Fruit fly (Drosophila melanogaster): ENCODE measurements around the gene CG17751.
A peak's percentile ranks its signal among the peaks of the same experiment; 100 is the strongest.

The CG17751 gene

DNA sequence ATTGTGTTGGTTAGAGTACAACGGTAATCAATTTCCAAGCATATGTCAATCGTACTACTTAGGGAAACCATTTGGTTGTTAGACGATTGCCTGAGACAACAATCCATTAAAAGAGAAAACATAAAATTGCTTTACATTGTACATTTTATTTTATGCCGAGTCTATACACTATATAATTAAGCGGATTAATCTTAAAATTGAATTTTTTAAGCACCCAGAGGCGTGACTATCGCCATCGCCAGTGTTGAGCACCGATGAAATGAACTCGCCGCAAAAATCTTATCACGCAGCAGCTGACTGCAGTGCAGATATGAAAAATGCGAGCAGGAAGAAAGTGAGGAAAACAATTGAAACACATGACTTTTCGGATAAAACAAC is 35.8 kb downstream of the CG17751 start (continued):
- TF ChIP-seq CG2120 (GFP tag; optimal IDR thresholded peaks at IDR 0.05): peak; percentile 27
- no peak for TF ChIP-seq HLHmδ (GFP tag; optimal IDR thresholded peaks at IDR 0.05)
- TF ChIP-seq ewg (GFP tag; optimal IDR thresholded peaks at IDR 0.05): no peak
- TF ChIP-seq cato (GFP tag; optimal IDR thresholded peaks at IDR 0.05; ENCODE audit: borderline replicate concordance): no peak
- TF ChIP-seq CG34376 (GFP tag; optimal IDR thresholded peaks at IDR 0.05): no peak
- no peak for TF ChIP-seq otp (GFP tag; IDR thresholded peaks at IDR 0.05)
- TF ChIP-seq odd (GFP tag; optimal IDR thresholded peaks at IDR 0.05): no peak
- TF ChIP-seq CG13775 (GFP tag; optimal IDR thresholded peaks at IDR 0.05): no peak
- TF ChIP-seq CTCF (GFP tag; optimal IDR thresholded peaks at IDR 0.05): no peak
- TF ChIP-seq CG10209 (GFP tag; optimal IDR thresholded peaks at IDR 0.05): no peak
- TF ChIP-seq CG6683 (GFP tag; optimal IDR thresholded peaks at IDR 0.05): no peak
- no peak for TF ChIP-seq ind (GFP tag; optimal IDR thresholded peaks at IDR 0.05)
- no peak for TF ChIP-seq nmo (GFP tag; optimal IDR thresholded peaks at IDR 0.05)
- TF ChIP-seq NK7.1 (GFP tag; optimal IDR thresholded peaks at IDR 0.05): no peak
- peak; percentile 39; the same call in 1 of the 2 replicates for TF ChIP-seq vvl (GFP tag; IDR thresholded peaks at IDR 0.05)
- no peak for TF ChIP-seq C15 (GFP tag; IDR thresholded peaks at IDR 0.05)
- TF ChIP-seq CG17361 (GFP tag; IDR thresholded peaks at IDR 0.05): peak; percentile 47; the same call in 1 of the 3 replicates
- TF ChIP-seq gsb-n (tag; optimal IDR thresholded peaks at IDR 0.05): no peak
- TF ChIP-seq pho (GFP tag; optimal IDR thresholded peaks at IDR 0.05): no peak
- TF ChIP-seq zfh1 (GFP tag; IDR thresholded peaks at IDR 0.05): peak; percentile 42; the same call in 1 of the 3 replicates
- no peak for TF ChIP-seq CG8765 (GFP tag; IDR thresholded peaks at IDR 0.05)
- TF ChIP-seq CG8359 (GFP tag; optimal IDR thresholded peaks at IDR 0.05; ENCODE audit: borderline replicate concordance): no peak
- TF ChIP-seq dm (GFP tag; optimal IDR thresholded peaks at IDR 0.05): no peak
- no peak for TF ChIP-seq sc (optimal IDR thresholded peaks at IDR 0.05)
- no peak for TF ChIP-seq sc (GFP tag; optimal IDR thresholded peaks at IDR 0.05)
- TF ChIP-seq Dbx (GFP tag; IDR thresholded peaks at IDR 0.05): peak; percentile 37; the same call in 1 of the 3 replicates
- no peak for TF ChIP-seq PHDP (tag; optimal IDR thresholded peaks at IDR 0.05)
- peak; percentile 59; the same call in 1 of the 2 replicates for TF ChIP-seq Rfx (GFP tag; IDR thresholded peaks at IDR 0.05)
- TF ChIP-seq CG31388 (GFP tag; optimal IDR thresholded peaks at IDR 0.05): no peak
- TF ChIP-seq seq (GFP tag; IDR thresholded peaks at IDR 0.05): no peak
- TF ChIP-seq Dfd (GFP tag; optimal IDR thresholded peaks at IDR 0.05): no peak
- peak; percentile 11; the same call in 1 of the 2 replicates for TF ChIP-seq CG10366 (GFP tag; IDR thresholded peaks at IDR 0.05)
- TF ChIP-seq chif (GFP tag; optimal IDR thresholded peaks at IDR 0.05): no peak
- TF ChIP-seq gcm2 (GFP tag; optimal IDR thresholded peaks at IDR 0.05): no peak
- TF ChIP-seq Nf-YA (GFP tag; IDR thresholded peaks at IDR 0.05): no peak
- TF ChIP-seq ssp (GFP tag; IDR thresholded peaks at IDR 0.05): no peak
- TF ChIP-seq mld (GFP tag; IDR thresholded peaks at IDR 0.05; ENCODE audit: partially characterized antibody): peak; percentile 67; the same call in 2 of the 3 replicates
- no peak for TF ChIP-seq slp2 (GFP tag; optimal IDR thresholded peaks at IDR 0.05)
- no peak for TF ChIP-seq CG9876 (GFP tag; optimal IDR thresholded peaks at IDR 0.05)
- TF ChIP-seq row (GFP tag; IDR thresholded peaks at IDR 0.05): peak; percentile 40; the same call in 2 of the 3 replicates
- TF ChIP-seq ash1 (GFP tag; optimal IDR thresholded peaks at IDR 0.05): no peak
- peak; percentile 16 for TF ChIP-seq bab2 (GFP tag; optimal IDR thresholded peaks at IDR 0.05)
- no peak for TF ChIP-seq CG9609 (GFP tag; optimal IDR thresholded peaks at IDR 0.05)
- TF ChIP-seq en (GFP tag; optimal IDR thresholded peaks at IDR 0.05): no peak
- peak; percentile 47 for TF ChIP-seq Dp (GFP tag; optimal IDR thresholded peaks at IDR 0.05)
- no peak for TF ChIP-seq CG17359 (tag; optimal IDR thresholded peaks at IDR 0.05)
- no peak for TF ChIP-seq dimm (GFP tag; IDR thresholded peaks at IDR 0.05)
- 0 out of 2 replicates have a peak, but pooled peaks have one; percentile 11 for TF ChIP-seq Xrp1 (GFP tag; IDR thresholded peaks at IDR 0.05)
- TF ChIP-seq NC2β (GFP tag; optimal IDR thresholded peaks at IDR 0.05): no peak
- TF ChIP-seq sna (GFP tag; IDR thresholded peaks at IDR 0.05; ENCODE audit: partially characterized antibody): peak; percentile 82
- no peak for TF ChIP-seq sisA (GFP tag; IDR thresholded peaks at IDR 0.05)
- no peak for TF ChIP-seq CG1603 (tag; optimal IDR thresholded peaks at IDR 0.05)
- TF ChIP-seq CG9727 (GFP tag; optimal IDR thresholded peaks at IDR 0.05): no peak
